Fruit fly (Drosophila melanogaster) whole organism: ENCODE measurements around the gene CG43901.

Source experiments
- CG8478 ChIP-seq: fragments of >200 bp; optimal IDR thresholded peaks from 2 replicates; lab custom pipeline; 2018; ENCODE audit warnings: inconsistent platforms
- Dll ChIP-seq: fragments of >200 bp; optimal IDR thresholded peaks from 2 replicates; lab custom pipeline; 2017
- EcR ChIP-seq, 2 experiments: fragments of >200 bp; optimal IDR thresholded peaks; 2 replicates each; lab custom pipeline; 2017; ENCODE audit warnings: missing biosample characterization in 2 of 2, missing genetic modification characterization in 2 of 2, missing genetic modification reagents in 2 of 2
- usp ChIP-seq: fragments of >200 bp; optimal IDR thresholded peaks from 2 replicates; lab custom pipeline; 2017; ENCODE audit warnings: missing biosample characterization, missing genetic modification characterization, mixed read lengths

dm6 chrX:10927110-10927509 is 21.5 kb downstream of the CG43901 start, which contains the start of gene CG2145:
- TF ChIP-seq Dll (no peak), usp (GFP tag; lab: Kevin White, UChicago) (no peak), CG8478 (lab: Kevin White, UChicago) (no peak), EcR (GFP tag; optimal IDR thresholded peaks at IDR 0.05; lab: Kevin White, UChicago) (no peak)
